Worm (Caenorhabditis elegans) whole organism, L4 larva: Measurements from ENCODE around the gene glb-12.
A peak's percentile ranks its signal among the peaks of the same experiment; 100 is the strongest.

Experiments used
- aha-1 ChIP-seq: fragments of 150-350 bp; peaks from one replicate; lab custom pipeline; 2014; ENCODE audit warnings: missing biosample characterization, missing genetic modification characterization
- aly-2 ChIP-seq: sonication (generic microtip); optimal IDR thresholded peaks from 2 replicates; lab custom pipeline; 2018; ENCODE audit warnings: missing biosample characterization, missing genetic modification characterization
- ama-1 ChIP-seq: fragments of 150-350 bp; optimal IDR thresholded peaks from 2 replicates; lab custom pipeline; 2014; ENCODE audit warnings: inconsistent platforms, mixed read lengths
- cey-2 ChIP-seq: sonication (generic microtip); optimal IDR thresholded peaks from 3 replicates; lab custom pipeline; 2017; ENCODE audit warnings: missing genetic modification characterization, mild to moderate bottlenecking, missing compliant biosample characterization, antibody characterized with exemption, borderline replicate concordance; ENCODE audit not compliant: insufficient read depth
- nhr-11 ChIP-seq: fragments of 150-350 bp; optimal IDR thresholded peaks from 2 replicates; lab custom pipeline; 2014; ENCODE audit warnings: missing biosample characterization, missing genetic modification characterization
- zag-1 ChIP-seq: fragments of 150-350 bp; optimal IDR thresholded peaks from 2 replicates; lab custom pipeline; 2014; ENCODE audit warnings: missing biosample characterization, missing genetic modification characterization
- zip-2 ChIP-seq: fragments of 150-350 bp; optimal IDR thresholded peaks from 2 replicates; lab custom pipeline; 2014; ENCODE audit warnings: missing biosample characterization, missing genetic modification characterization
- ztf-11 ChIP-seq: fragments of 150-350 bp; optimal IDR thresholded peaks from 2 replicates; lab custom pipeline; 2014; ENCODE audit warnings: missing biosample characterization, missing genetic modification characterization

DNA sequence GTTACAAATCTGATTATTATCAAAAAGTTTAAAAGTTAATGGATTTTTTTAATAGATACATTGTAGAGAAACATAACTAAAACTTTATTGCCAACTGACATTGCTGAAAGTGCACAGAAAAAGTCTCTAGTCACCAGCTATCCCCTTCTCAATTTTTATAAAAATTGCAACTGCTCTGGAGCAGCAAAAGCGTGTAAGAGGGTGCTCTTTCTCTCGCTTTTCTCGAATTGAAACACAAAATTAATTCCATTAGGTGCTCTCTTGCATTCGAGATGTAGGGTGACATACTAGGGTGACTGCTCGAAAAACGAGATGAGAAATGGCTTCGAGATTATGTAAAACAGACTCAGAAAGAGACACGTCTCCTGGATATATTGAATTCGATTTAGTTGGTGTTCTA is 50.8 kb downstream of the glb-12 start:
- TF ChIP-seq aha-1 (tag; lab: Kevin White, UChicago): peak; percentile 66
- TF ChIP-seq zip-2 (tag; lab: Kevin White, UChicago): no peak
- no peak for TF ChIP-seq ama-1 (lab: Kevin White, UChicago)
- TF ChIP-seq zag-1 (tag; lab: Kevin White, UChicago): no peak
- TF ChIP-seq ztf-11 (tag; lab: Kevin White, UChicago): no peak
- no peak for TF ChIP-seq nhr-11 (tag; lab: Kevin White, UChicago)
- TF ChIP-seq cey-2 (tag; lab: Kevin White, UChicago): no peak
- no peak for TF ChIP-seq aly-2 (tag; lab: Kevin White, UChicago)
